Fruit fly (Drosophila melanogaster): ENCODE results near the gene Nf-YC.

Nf-YC gene

DNA sequence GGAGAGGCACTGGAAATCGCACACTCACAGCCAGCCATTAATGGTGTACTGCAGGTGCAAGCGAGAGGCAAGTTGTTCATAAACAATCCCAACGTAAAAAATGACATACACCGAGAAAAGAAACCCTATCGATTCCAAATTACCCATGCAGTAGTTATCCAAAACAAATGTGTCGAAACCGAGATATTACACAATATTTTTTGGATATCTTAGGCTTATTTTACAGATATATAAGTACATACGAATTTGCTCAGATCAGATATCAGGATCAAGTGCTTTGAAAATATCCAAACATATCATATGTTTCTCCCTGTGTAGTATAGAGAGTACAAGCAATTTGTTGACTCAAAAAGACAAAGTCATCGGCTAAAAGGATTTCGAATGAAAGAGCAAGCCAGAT lies 43.3 kb downstream of the Nf-YC start (continued):
- TF ChIP-seq dac (GFP tag; optimal IDR thresholded peaks at IDR 0.05), result peak; percentile 71
- TF ChIP-seq CG1621 (tag; optimal IDR thresholded peaks at IDR 0.05), result peak; percentile 92
- TF ChIP-seq Eip78C (GFP tag), result peak; percentile 98
- peak; percentile 72 for TF ChIP-seq CG9139 (GFP tag; optimal IDR thresholded peaks at IDR 0.05)
- peak; percentile 93 for TF ChIP-seq dsx (GFP tag; optimal IDR thresholded peaks at IDR 0.05; ENCODE audit: poor library complexity, severe bottlenecking)
- TF ChIP-seq Hr4 (GFP tag; optimal IDR thresholded peaks at IDR 0.05), result peak; percentile 83
- TF ChIP-seq CG11902 (GFP tag; optimal IDR thresholded peaks at IDR 0.05), result peak; percentile 72
- peak; percentile 91 for TF ChIP-seq CG10631 (GFP tag; optimal IDR thresholded peaks at IDR 0.05)

DNA sequence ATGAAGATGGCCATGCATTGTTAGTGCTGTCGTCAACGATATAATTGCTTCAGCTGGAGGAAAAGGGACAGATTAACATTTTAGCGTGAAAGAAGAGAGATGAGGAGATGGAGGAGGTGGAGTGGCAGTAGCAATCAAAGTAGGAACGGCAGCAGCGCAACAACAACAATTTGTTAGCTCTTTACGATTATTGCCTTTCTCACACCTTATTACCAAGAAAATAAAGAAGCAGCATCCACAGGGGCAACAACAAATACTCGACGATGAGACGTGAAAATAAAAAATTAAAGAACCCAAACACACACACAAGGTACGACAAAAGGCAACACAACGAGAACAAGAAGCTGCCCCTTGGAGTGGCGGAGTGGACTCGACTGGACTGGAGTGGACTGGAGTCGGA lies 43.8 kb downstream of the Nf-YC start:
- no peak for TF ChIP-seq achi (GFP tag; optimal IDR thresholded peaks at IDR 0.05)
- no peak for TF ChIP-seq Hr38 (GFP tag; optimal IDR thresholded peaks at IDR 0.05)
- TF ChIP-seq Smox (GFP tag; optimal IDR thresholded peaks at IDR 0.05), result no peak
- no peak for TF ChIP-seq Sox15 (GFP tag; optimal IDR thresholded peaks at IDR 0.05)
- no peak for TF ChIP-seq topi (GFP tag; optimal IDR thresholded peaks at IDR 0.05)
- no peak for TF ChIP-seq spab (GFP tag; optimal IDR thresholded peaks at IDR 0.05)
- no peak for TF ChIP-seq CG15336 (GFP tag; IDR thresholded peaks at IDR 0.05)
- TF ChIP-seq eg (GFP tag; IDR thresholded peaks at IDR 0.05), result no peak
- no peak for TF ChIP-seq CG8119 (GFP tag; IDR thresholded peaks at IDR 0.05)
- no peak for TF ChIP-seq CG3032 (tag; optimal IDR thresholded peaks at IDR 0.05)
- TF ChIP-seq net (GFP tag; optimal IDR thresholded peaks at IDR 0.05), result no peak
- no peak for TF ChIP-seq ss (GFP tag; optimal IDR thresholded peaks at IDR 0.05)
- no peak for TF ChIP-seq CG6792 (GFP tag; optimal IDR thresholded peaks at IDR 0.05)
- TF ChIP-seq OdsH (GFP tag; optimal IDR thresholded peaks at IDR 0.05), result no peak
- TF ChIP-seq CG11762 (GFP tag; optimal IDR thresholded peaks at IDR 0.05; ENCODE audit: insufficient read depth), result no peak
- no peak for TF ChIP-seq Sox14 (GFP tag; optimal IDR thresholded peaks at IDR 0.05)

- TF ChIP-seq svp (GFP tag), result peak; percentile 92
- no peak for TF ChIP-seq CG32006 (GFP tag; optimal IDR thresholded peaks at IDR 0.05)
These were observed 44.4 kb downstream of the Nf-YC start for dm6 chrX:6776274-6776673.

dm6 chrX:6775622-6776021 lies 45.1 kb downstream of the Nf-YC start:
- TF ChIP-seq CG11294 (GFP tag; IDR thresholded peaks at IDR 0.05), result no peak
- no peak for TF ChIP-seq fkh (GFP tag; optimal IDR thresholded peaks at IDR 0.05)
- no peak for TF ChIP-seq CG10631 (GFP tag; optimal IDR thresholded peaks at IDR 0.05)
- TF ChIP-seq CG1621 (tag; optimal IDR thresholded peaks at IDR 0.05), result no peak
- TF ChIP-seq Sox102F (GFP tag; optimal IDR thresholded peaks at IDR 0.05), result peak; percentile 2
- no peak for TF ChIP-seq acj6 (GFP tag; optimal IDR thresholded peaks at IDR 0.05)
- no peak for TF ChIP-seq CG16779 (tag; optimal IDR thresholded peaks at IDR 0.05)
- peak; percentile 23 for TF ChIP-seq Ets96B (tag; optimal IDR thresholded peaks at IDR 0.05)
- no peak for TF ChIP-seq CG9139 (GFP tag; optimal IDR thresholded peaks at IDR 0.05)
- no peak for TF ChIP-seq Sox15 (GFP tag; optimal IDR thresholded peaks at IDR 0.05)
- TF ChIP-seq vri (GFP tag; optimal IDR thresholded peaks at IDR 0.05), result no peak
- no peak for TF ChIP-seq fd59A (GFP tag; optimal IDR thresholded peaks at IDR 0.05)
- no peak for TF ChIP-seq pdm3 (GFP tag; optimal IDR thresholded peaks at IDR 0.05)
- TF ChIP-seq fd85E (GFP tag; optimal IDR thresholded peaks at IDR 0.05), result no peak
- no peak for TF ChIP-seq Blimp-1 (GFP tag; optimal IDR thresholded peaks at IDR 0.05)
- TF ChIP-seq CG8632 (GFP tag; optimal IDR thresholded peaks at IDR 0.05), result no peak
- TF ChIP-seq dsx (GFP tag; optimal IDR thresholded peaks at IDR 0.05; ENCODE audit: poor library complexity, severe bottlenecking), result peak; percentile 7
- TF ChIP-seq eg (GFP tag; IDR thresholded peaks at IDR 0.05), result no peak
- TF ChIP-seq Gug (GFP tag; IDR thresholded peaks at IDR 0.05), result no peak
- TF ChIP-seq CG6792 (GFP tag; optimal IDR thresholded peaks at IDR 0.05), result no peak
- no peak for TF ChIP-seq CG11902 (GFP tag; optimal IDR thresholded peaks at IDR 0.05)
- TF ChIP-seq CG10669 (GFP tag; optimal IDR thresholded peaks at IDR 0.05), result no peak
- TF ChIP-seq Smox (GFP tag; optimal IDR thresholded peaks at IDR 0.05), result no peak
- TF ChIP-seq CG11762 (GFP tag; optimal IDR thresholded peaks at IDR 0.05; ENCODE audit: insufficient read depth), result no peak
- no peak for TF ChIP-seq OdsH (GFP tag; optimal IDR thresholded peaks at IDR 0.05)
- TF ChIP-seq CG8119 (GFP tag; IDR thresholded peaks at IDR 0.05), result no peak
- TF ChIP-seq Hr4 (GFP tag; optimal IDR thresholded peaks at IDR 0.05), result no peak
- peak; percentile 6 for TF ChIP-seq esn (GFP tag; optimal IDR thresholded peaks at IDR 0.05)
- TF ChIP-seq Ets21C (GFP tag; optimal IDR thresholded peaks at IDR 0.05), result no peak
- peak; percentile 31 for TF ChIP-seq CG3919 (GFP tag; optimal IDR thresholded peaks at IDR 0.05)
- TF ChIP-seq CG4318 (GFP tag; optimal IDR thresholded peaks at IDR 0.05), result no peak
- TF ChIP-seq Eip93F (GFP tag; optimal IDR thresholded peaks at IDR 0.05), result no peak
- no peak for TF ChIP-seq Eip75B (GFP tag; optimal IDR thresholded peaks at IDR 0.05)
